Worm (Caenorhabditis elegans): Measurements from ENCODE around the gene T25B2.4.

ce11 chrX:6169252-6169651 lies 8.8 kb upstream of the T25B2.4 start, which contains the start of gene T25B2.2:
- no peak for TF ChIP-seq tbx-2 (tag; optimal IDR thresholded peaks at IDR 0.05)
- no peak for TF ChIP-seq ztf-16 (tag; optimal IDR thresholded peaks at IDR 0.05)
